Fruit fly (Drosophila melanogaster) whole organism, prepupa: ENCODE results near the gene Atat.

ENCODE experiments used
- Blimp-1 ChIP-seq: fragments of 200-800 bp; sonication (Bioruptor generic); optimal IDR thresholded peaks from 3 replicates; lab custom pipeline; 2017; ENCODE audit warnings: missing biosample characterization, missing genetic modification characterization, mild to moderate bottlenecking, moderate library complexity, missing genetic modification reagents
- CG10631 ChIP-seq: fragments of 200-800 bp; sonication (Bioruptor generic); optimal IDR thresholded peaks from 2 replicates; lab custom pipeline; 2016; ENCODE audit warnings: missing biosample characterization, missing genetic modification characterization
- CG10669 ChIP-seq: fragments of 200-800 bp; sonication (Bioruptor generic); optimal IDR thresholded peaks from 3 replicates; lab custom pipeline; 2018; ENCODE audit warnings: missing biosample characterization, mild to moderate bottlenecking, missing genetic modification characterization, moderate library complexity
- CG11294 ChIP-seq: fragments of 200-800 bp; sonication (Bioruptor generic); IDR thresholded peaks from 2 replicates; pipeline ENCODE4 v1.3.6; 2022; ENCODE audit warnings: missing biosample characterization, missing genetic modification characterization
- CG11902 ChIP-seq: fragments of 200-800 bp; sonication (Bioruptor generic); optimal IDR thresholded peaks from 3 replicates; lab custom pipeline; 2016; ENCODE audit warnings: missing biosample characterization, missing genetic modification characterization
- CG1621 ChIP-seq: fragments of 200-800 bp; sonication (Bioruptor generic); optimal IDR thresholded peaks from 3 replicates; lab custom pipeline; 2018; ENCODE audit warnings: missing biosample characterization, mild to moderate bottlenecking, missing genetic modification characterization
- CG16779 ChIP-seq: fragments of 200-800 bp; sonication (Bioruptor generic); optimal IDR thresholded peaks from 3 replicates; lab custom pipeline; 2017; ENCODE audit warnings: missing biosample characterization, mild to moderate bottlenecking, missing genetic modification characterization
- CG3032 ChIP-seq: fragments of 200-800 bp; optimal IDR thresholded peaks from 2 replicates; lab custom pipeline; 2019; ENCODE audit warnings: missing biosample characterization, mild to moderate bottlenecking, missing genetic modification characterization, moderate library complexity
- CG32006 ChIP-seq: fragments of 200-800 bp; sonication (Bioruptor generic); optimal IDR thresholded peaks from 3 replicates; lab custom pipeline; 2017; ENCODE audit warnings: missing biosample characterization, mild to moderate bottlenecking, missing genetic modification characterization
- CG3919 ChIP-seq: fragments of 200-800 bp; sonication (Bioruptor generic); optimal IDR thresholded peaks from 3 replicates; lab custom pipeline; 2016; ENCODE audit warnings: missing biosample characterization, missing genetic modification characterization
- CG4318 ChIP-seq: fragments of 200-800 bp; sonication (Bioruptor generic); optimal IDR thresholded peaks from 3 replicates; lab custom pipeline; 2017; ENCODE audit warnings: missing biosample characterization, mild to moderate bottlenecking, missing genetic modification characterization
- CG6163 ChIP-seq: fragments of 200-800 bp; sonication (Bioruptor generic); IDR thresholded peaks from 3 replicates; pipeline ENCODE4 v1.3.6; 2022; ENCODE audit warnings: missing biosample characterization, missing genetic modification characterization
- CG6808 ChIP-seq: fragments of 200-800 bp; sonication (Bioruptor generic); optimal IDR thresholded peaks from 3 replicates; lab custom pipeline; 2017; ENCODE audit warnings: missing biosample characterization, missing genetic modification characterization, mild to moderate bottlenecking, moderate library complexity, missing genetic modification reagents
- CG6854 ChIP-seq: fragments of 200-800 bp; sonication (Bioruptor generic); optimal IDR thresholded peaks from 2 replicates; lab custom pipeline; 2017; ENCODE audit warnings: missing biosample characterization, mild to moderate bottlenecking, missing genetic modification characterization
- CG7368 ChIP-seq: fragments of 200-800 bp; sonication (Bioruptor generic); optimal IDR thresholded peaks from 3 replicates; lab custom pipeline; 2016; ENCODE audit warnings: missing biosample characterization, missing genetic modification characterization
- CG8119 ChIP-seq: fragments of 200-800 bp; sonication (Bioruptor generic); IDR thresholded peaks from 3 replicates; pipeline ENCODE4 v1.3.6; 2022; ENCODE audit warnings: missing biosample characterization, missing genetic modification characterization
- CG8632 ChIP-seq: fragments of 200-800 bp; sonication (Bioruptor generic); optimal IDR thresholded peaks from 3 replicates; lab custom pipeline; 2016; ENCODE audit warnings: missing biosample characterization, missing genetic modification characterization
- CG9139 ChIP-seq: fragments of 200-800 bp; sonication (Bioruptor generic); optimal IDR thresholded peaks from 3 replicates; lab custom pipeline; 2017; ENCODE audit warnings: missing biosample characterization, mild to moderate bottlenecking, missing genetic modification characterization
- Eip75B ChIP-seq: fragments of 200-800 bp; sonication (Bioruptor generic); optimal IDR thresholded peaks from 3 replicates; lab custom pipeline; 2016; ENCODE audit warnings: missing biosample characterization, missing genetic modification characterization
- Eip78C ChIP-seq: fragments of 200-800 bp; sonication (Bioruptor generic); peaks from one replicate; lab custom pipeline; 2016; ENCODE audit warnings: missing biosample characterization, missing genetic modification characterization
- Ets96B ChIP-seq: fragments of 200-800 bp; optimal IDR thresholded peaks from 2 replicates; lab custom pipeline; 2019; ENCODE audit warnings: missing biosample characterization, mild to moderate bottlenecking, missing genetic modification characterization, moderate library complexity
- Hr4 ChIP-seq: fragments of 200-800 bp; sonication (Bioruptor generic); optimal IDR thresholded peaks from 3 replicates; lab custom pipeline; 2016; ENCODE audit warnings: missing biosample characterization, missing genetic modification characterization
- Lpt ChIP-seq: fragments of 200-800 bp; sonication (Bioruptor generic); optimal IDR thresholded peaks from 3 replicates; lab custom pipeline; 2016; ENCODE audit warnings: missing biosample characterization, missing genetic modification characterization
- Met ChIP-seq: fragments of 200-800 bp; sonication (Bioruptor generic); optimal IDR thresholded peaks from 3 replicates; lab custom pipeline; 2016; ENCODE audit warnings: missing biosample characterization, missing genetic modification characterization
- OdsH ChIP-seq: fragments of 200-800 bp; sonication (Bioruptor generic); optimal IDR thresholded peaks from 3 replicates; lab custom pipeline; 2016; ENCODE audit warnings: missing biosample characterization, missing genetic modification characterization
- Sox102F ChIP-seq: fragments of 200-800 bp; sonication (Bioruptor generic); optimal IDR thresholded peaks from 2 replicates; lab custom pipeline; 2016; ENCODE audit warnings: missing biosample characterization, mild to moderate bottlenecking, missing genetic modification characterization
- Sox14 ChIP-seq: fragments of 200-800 bp; sonication (Bioruptor generic); optimal IDR thresholded peaks from 3 replicates; lab custom pipeline; 2016; ENCODE audit warnings: missing biosample characterization, missing genetic modification characterization
- achi ChIP-seq: fragments of 200-800 bp; sonication (Bioruptor generic); optimal IDR thresholded peaks from 3 replicates; lab custom pipeline; 2016; ENCODE audit warnings: missing biosample characterization, missing genetic modification characterization
- acj6 ChIP-seq: fragments of 200-800 bp; sonication (Bioruptor generic); optimal IDR thresholded peaks from 3 replicates; lab custom pipeline; 2016; ENCODE audit warnings: missing biosample characterization, missing genetic modification characterization
- cyc ChIP-seq: fragments of 200-800 bp; sonication (Bioruptor generic); optimal IDR thresholded peaks from 3 replicates; lab custom pipeline; 2016; ENCODE audit warnings: missing biosample characterization, missing genetic modification characterization
- dac ChIP-seq: fragments of 200-800 bp; sonication (Bioruptor generic); optimal IDR thresholded peaks from 2 replicates; lab custom pipeline; 2017; ENCODE audit warnings: missing biosample characterization, mild to moderate bottlenecking, missing genetic modification characterization
- esn ChIP-seq: fragments of 200-800 bp; sonication (Bioruptor generic); optimal IDR thresholded peaks from 2 replicates; lab custom pipeline; 2016; ENCODE audit warnings: missing biosample characterization, mild to moderate bottlenecking, missing genetic modification characterization, moderate library complexity
- fd85E ChIP-seq: fragments of 200-800 bp; sonication (Bioruptor generic); optimal IDR thresholded peaks from 3 replicates; lab custom pipeline; 2016; ENCODE audit warnings: missing biosample characterization, missing genetic modification characterization
- fkh ChIP-seq: fragments of 200-800 bp; sonication (Bioruptor generic); optimal IDR thresholded peaks from 3 replicates; lab custom pipeline; 2017; ENCODE audit warnings: missing biosample characterization, mild to moderate bottlenecking, missing genetic modification characterization, moderate library complexity
- net ChIP-seq: fragments of 200-800 bp; sonication (Bioruptor generic); optimal IDR thresholded peaks from 3 replicates; lab custom pipeline; 2016; ENCODE audit warnings: missing biosample characterization, missing genetic modification characterization
- pdm3 ChIP-seq: fragments of 200-800 bp; sonication (Bioruptor generic); optimal IDR thresholded peaks from 3 replicates; lab custom pipeline; 2016; ENCODE audit warnings: missing biosample characterization, missing genetic modification characterization
- salr ChIP-seq, 2 experiments: fragments of 200-800 bp; sonication (Bioruptor generic); optimal IDR thresholded peaks; 3 replicates each; lab custom pipeline; 2016 to 2018; ENCODE audit warnings: missing biosample characterization in 2 of 2, missing genetic modification characterization in 2 of 2, mild to moderate bottlenecking in 1 of 2
- spab ChIP-seq: fragments of 200-800 bp; sonication (Bioruptor generic); optimal IDR thresholded peaks from 2 replicates; lab custom pipeline; 2017; ENCODE audit warnings: missing biosample characterization, mild to moderate bottlenecking, missing genetic modification characterization, missing genetic modification reagents
- ss ChIP-seq, 2 experiments: fragments of 200-800 bp; sonication (Bioruptor generic); optimal IDR thresholded peaks; 2 replicates in 1 of 2; 3 replicates in 1 of 2; lab custom pipeline; 2017 to 2018; ENCODE audit warnings: mild to moderate bottlenecking in 2 of 2, missing biosample characterization in 2 of 2, missing genetic modification characterization in 2 of 2, moderate library complexity in 1 of 2
- svp ChIP-seq: fragments of 200-800 bp; sonication (Bioruptor generic); peaks from one replicate; lab custom pipeline; 2016; ENCODE audit warnings: missing biosample characterization, missing genetic modification characterization

Atat gene

DNA sequence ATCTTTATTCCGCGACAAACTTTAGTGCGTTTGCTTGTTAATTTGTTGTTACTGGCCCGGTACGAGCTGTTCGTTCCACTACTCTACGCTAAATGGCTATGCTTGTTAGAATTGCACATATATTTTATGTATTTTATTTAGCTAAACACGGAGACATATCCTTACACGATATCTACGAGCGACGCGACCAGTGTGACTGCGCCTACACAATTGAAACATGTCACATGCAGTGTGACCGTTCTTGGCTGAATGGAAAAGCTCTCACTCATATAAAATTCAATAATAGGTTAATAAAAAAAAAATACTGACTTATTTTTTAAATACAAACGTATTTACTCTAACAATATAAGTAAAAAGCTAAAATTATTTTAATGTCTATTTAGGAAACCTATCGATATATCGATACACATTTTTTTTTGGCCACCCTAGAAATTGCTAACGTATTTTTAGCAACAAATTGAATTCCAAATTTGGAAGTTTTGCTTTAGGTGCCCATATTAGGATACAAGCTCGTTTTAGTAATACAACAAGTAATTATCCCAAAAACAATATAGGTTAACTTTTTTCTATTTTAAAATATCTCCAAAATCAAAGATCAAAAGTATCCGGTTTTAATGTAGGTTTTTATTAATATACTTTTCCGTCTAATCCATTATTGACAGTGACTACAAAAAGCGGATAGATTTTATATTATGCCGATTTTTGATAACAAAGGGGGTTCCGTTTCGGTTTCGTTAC is 27.4 kb downstream of the Atat start, which contains the start of gene CG4080 (continued):
- TF ChIP-seq Eip75B (GFP tag; lab: Kevin White, UChicago) (peak; percentile 7), CG4318 (GFP tag; lab: Kevin White, UChicago) (no peak), fkh (peak; percentile 82), Met (GFP tag; lab: Kevin White, UChicago) (peak; percentile 64), CG7368 (GFP tag; lab: Kevin White, UChicago) (no peak), Sox14 (GFP tag; lab: Kevin White, UChicago) (peak; percentile 21)
- TF ChIP-seq, all 60 proteins: peak for 21

DNA sequence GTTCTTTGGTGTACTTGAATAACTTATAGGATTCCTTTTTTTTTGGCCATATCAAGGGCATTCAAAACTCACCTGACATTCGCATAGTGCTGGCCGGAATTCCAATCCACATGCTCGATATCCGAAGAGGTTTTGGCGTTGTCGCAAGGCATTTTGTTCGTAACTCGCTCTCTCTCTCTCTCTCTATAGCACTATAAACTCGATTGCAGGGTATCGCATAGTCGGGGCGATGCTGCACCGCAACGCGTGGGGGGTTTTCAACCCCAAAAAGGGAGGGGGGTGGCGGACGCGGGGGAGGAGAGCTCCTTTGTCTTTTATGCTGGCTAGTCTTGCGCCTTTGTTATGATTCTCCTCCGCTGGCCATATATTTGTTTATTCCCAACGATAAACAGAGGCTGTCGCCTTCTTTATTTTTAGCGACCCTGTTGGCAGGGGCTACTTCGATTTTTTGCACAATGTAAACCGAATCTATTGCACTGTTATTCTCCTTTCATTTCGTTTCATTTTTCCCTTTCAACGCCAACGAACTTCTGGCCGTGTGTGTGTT is 28.1 kb downstream of the Atat start:
- TF ChIP-seq CG32006 (no peak), OdsH (GFP tag; lab: Kevin White, UChicago) (peak; percentile 21), pdm3 (GFP tag; lab: Kevin White, UChicago) (no peak), CG8119 (GFP tag; lab: Robert Waterston, UW) (0 out of 3 replicates have a peak, but pooled peaks have one; percentile 25), ss (GFP tag; optimal IDR thresholded peaks at IDR 0.05; lab: Kevin White, UChicago) (peak; percentile 24 to 25), Sox102F (GFP tag; lab: Kevin White, UChicago) (no peak), CG6808 (GFP tag; lab: Kevin White, UChicago) (peak; percentile 5), net (GFP tag; lab: Kevin White, UChicago) (peak; percentile 6), CG4318 (GFP tag; lab: Kevin White, UChicago) (no peak), Ets96B (tag; lab: Kevin White, UChicago) (peak; percentile 8), spab (GFP tag; lab: Kevin White, UChicago) (peak; percentile 14), salr (GFP tag; optimal IDR thresholded peaks at IDR 0.05; lab: Kevin White, UChicago) (peak in 1 of 2 experiments; percentile 12), CG6163 (GFP tag; lab: Robert Waterston, UW) (peak; percentile 31; the same call in 1 of the 3 replicates), CG1621 (tag; lab: Kevin White, UChicago) (peak; percentile 8), achi (no peak), CG11902 (peak; percentile 3), cyc (GFP tag; lab: Kevin White, UChicago) (peak; percentile 16), CG7368 (GFP tag; lab: Kevin White, UChicago) (peak; percentile 11), CG3919 (GFP tag; lab: Kevin White, UChicago) (peak; percentile 57), CG11294 (GFP tag; lab: Robert Waterston, UW) (peak; percentile 39), CG10669 (GFP tag; lab: Kevin White, UChicago) (peak; percentile 21), CG10631 (GFP tag; lab: Kevin White, UChicago) (no peak), esn (GFP tag; lab: Kevin White, UChicago) (no peak), Eip78C (GFP tag; lab: Kevin White, UChicago) (peak; percentile 50), CG3032 (tag; lab: Kevin White, UChicago) (peak; percentile 39), Sox14 (GFP tag; lab: Kevin White, UChicago) (peak; percentile 19)

DNA sequence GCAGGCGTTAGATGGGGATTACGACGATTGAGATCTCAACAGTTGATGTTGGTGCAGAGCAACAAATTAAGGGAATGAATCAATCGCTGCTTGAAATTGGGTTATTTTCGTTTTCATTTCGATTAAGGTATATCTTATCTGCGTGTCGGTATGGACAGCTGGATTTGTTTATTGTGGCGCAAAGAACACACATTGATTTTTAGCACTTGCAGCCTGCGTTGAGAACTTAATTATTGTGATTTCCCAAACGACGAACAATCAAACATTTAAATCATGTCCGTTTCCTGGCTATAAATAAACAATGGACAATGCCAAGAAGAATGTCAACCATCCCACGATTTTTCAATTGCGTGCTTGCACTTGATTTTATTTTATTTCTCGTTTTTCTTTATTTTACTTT is 28.5 kb downstream of the Atat start:
- TF ChIP-seq CG6808 (GFP tag; lab: Kevin White, UChicago) = no peak
- no peak for TF ChIP-seq fd85E (GFP tag; lab: Kevin White, UChicago)
- no peak for TF ChIP-seq CG6854 (GFP tag; lab: Kevin White, UChicago)
- no peak for TF ChIP-seq svp
- no peak for TF ChIP-seq CG7368 (GFP tag; lab: Kevin White, UChicago)
- TF ChIP-seq Met (GFP tag; lab: Kevin White, UChicago) = no peak
- TF ChIP-seq CG16779 (tag; lab: Kevin White, UChicago) = no peak
- no peak for TF ChIP-seq CG8632 (GFP tag; lab: Kevin White, UChicago)
- no peak for TF ChIP-seq CG9139 (GFP tag; lab: Kevin White, UChicago)
- TF ChIP-seq Hr4 = no peak
- TF ChIP-seq salr (GFP tag; optimal IDR thresholded peaks at IDR 0.05; lab: Kevin White, UChicago) = no peak
- no peak for TF ChIP-seq Lpt (GFP tag; lab: Kevin White, UChicago)
- no peak for TF ChIP-seq acj6 (GFP tag; lab: Kevin White, UChicago)
- no peak for TF ChIP-seq Blimp-1 (GFP tag; lab: Kevin White, UChicago)
- TF ChIP-seq CG32006 = no peak
- TF ChIP-seq dac (GFP tag; lab: Kevin White, UChicago) = no peak
- TF ChIP-seq Ets96B (tag; lab: Kevin White, UChicago) = no peak
- TF ChIP-seq spab (GFP tag; lab: Kevin White, UChicago) = no peak
- TF ChIP-seq, all 60 proteins: peak for 0
